Fruit fly (Drosophila melanogaster) whole organism: ENCODE measurements around the gene CG4198.
A peak's percentile ranks its signal among the peaks of the same experiment; 100 is the strongest.

Experiments used
- CG8478 ChIP-seq: fragments of >200 bp; optimal IDR thresholded peaks from 2 replicates; lab custom pipeline; 2018; ENCODE audit warnings: inconsistent platforms
- Dll ChIP-seq: fragments of >200 bp; optimal IDR thresholded peaks from 2 replicates; lab custom pipeline; 2017
- EcR ChIP-seq, 2 experiments: fragments of >200 bp; optimal IDR thresholded peaks; 2 replicates each; lab custom pipeline; 2017; ENCODE audit warnings: missing biosample characterization in 2 of 2, missing genetic modification characterization in 2 of 2, missing genetic modification reagents in 2 of 2
- pan ChIP-seq: fragments of >200 bp; optimal IDR thresholded peaks from 2 replicates; lab custom pipeline; 2017
- psq ChIP-seq: fragments of >200 bp; optimal IDR thresholded peaks from 2 replicates; lab custom pipeline; 2017
- usp ChIP-seq: fragments of >200 bp; optimal IDR thresholded peaks from 2 replicates; lab custom pipeline; 2017; ENCODE audit warnings: missing biosample characterization, missing genetic modification characterization, mixed read lengths

Gene CG4198

DNA sequence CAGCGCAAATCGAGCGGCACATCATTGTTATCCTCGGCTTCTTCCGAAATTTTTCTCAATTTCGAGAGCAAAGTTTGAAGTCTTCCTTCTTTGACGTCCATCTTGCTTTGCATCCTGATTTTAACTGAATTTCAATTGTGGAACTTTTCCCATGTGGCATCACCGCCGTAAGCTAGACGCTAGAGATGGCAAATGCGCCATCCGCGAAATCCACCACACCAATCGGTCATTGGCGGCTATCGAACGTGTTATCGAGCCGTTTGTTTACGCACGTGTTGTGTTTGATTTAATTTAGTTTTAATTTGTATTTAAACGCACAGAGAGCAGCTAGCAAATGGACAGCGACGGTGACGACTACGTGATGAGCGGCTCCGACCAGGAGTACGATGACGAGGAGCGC lies 4.1 kb downstream of the CG4198 start, which contains the start of the genes CG15930 and Sas10:
CG15930 (minus strand) TSS at position 126 of the 400 bp plus-strand sequence.
Sas10 (plus strand) TSS at position 240 of the 400 bp plus-strand sequence.
- no peak for TF ChIP-seq Dll (lab: Kevin White, UChicago)
- TF ChIP-seq usp (GFP tag; lab: Kevin White, UChicago), result no peak
- no peak for TF ChIP-seq psq (lab: Kevin White, UChicago)
- no peak for TF ChIP-seq CG8478 (lab: Kevin White, UChicago)
- no peak for TF ChIP-seq EcR (GFP tag; optimal IDR thresholded peaks at IDR 0.05; lab: Kevin White, UChicago)
- no peak for TF ChIP-seq pan (lab: Kevin White, UChicago)

DNA sequence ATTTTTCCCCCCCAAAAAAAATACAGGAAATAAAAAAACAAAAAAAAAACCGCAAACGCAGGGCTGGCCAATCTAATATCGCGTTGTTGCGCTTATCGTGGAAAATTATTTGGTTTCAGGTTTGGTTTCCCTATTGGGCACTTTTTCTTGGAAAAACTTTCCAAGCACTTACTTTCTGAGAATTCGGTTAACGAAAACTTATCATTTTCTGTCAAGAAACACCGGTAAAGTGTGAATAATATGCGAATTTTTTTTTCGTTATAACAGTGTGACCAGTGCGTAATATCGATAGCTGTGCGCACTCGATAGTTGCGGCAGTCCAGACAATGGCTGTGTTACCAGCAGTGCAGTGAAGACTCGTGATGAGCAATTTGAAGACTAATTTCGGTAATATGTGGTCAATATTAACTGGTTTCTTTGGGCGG lies 9.4 kb downstream of the CG4198 start, which contains the start of gene Rnp4F:
Rnp4F (minus strand) TSS at position 238 of the 425 bp plus-strand sequence.
- no peak for TF ChIP-seq EcR (GFP tag; optimal IDR thresholded peaks at IDR 0.05; lab: Kevin White, UChicago)
- no peak for TF ChIP-seq psq (lab: Kevin White, UChicago)
- TF ChIP-seq pan (lab: Kevin White, UChicago), result no peak
- no peak for TF ChIP-seq usp (GFP tag; lab: Kevin White, UChicago)
- TF ChIP-seq Dll (lab: Kevin White, UChicago), result no peak

DNA sequence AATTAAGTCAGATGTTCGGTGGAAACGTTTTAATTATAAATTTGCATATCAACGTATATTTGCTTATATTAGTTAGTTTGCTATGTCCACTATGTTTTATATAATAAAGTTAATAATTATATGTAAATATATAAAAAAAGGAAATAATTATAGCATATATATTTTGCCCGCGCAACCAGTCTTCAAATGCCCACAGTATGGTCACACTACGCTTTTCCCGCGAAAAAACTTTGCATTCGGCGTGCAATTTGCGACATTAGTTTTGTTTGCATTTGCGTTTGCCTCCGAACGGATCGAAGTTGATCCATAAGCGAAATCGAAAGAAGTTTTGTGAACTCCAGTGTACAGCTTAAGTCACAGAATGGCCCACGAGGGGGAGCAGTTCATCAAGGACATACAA lies 10.6 kb downstream of the CG4198 start, which contains the start of gene Mcm3:
Mcm3 (plus strand) TSS at position 220 of the 400 bp plus-strand sequence.
- TF ChIP-seq EcR (GFP tag; optimal IDR thresholded peaks at IDR 0.05; lab: Kevin White, UChicago), result no peak
- no peak for TF ChIP-seq CG8478 (lab: Kevin White, UChicago)
- no peak for TF ChIP-seq psq (lab: Kevin White, UChicago)
- TF ChIP-seq pan (lab: Kevin White, UChicago), result no peak
- TF ChIP-seq Dll (lab: Kevin White, UChicago), result no peak
- no peak for TF ChIP-seq usp (GFP tag; lab: Kevin White, UChicago)

dm6 chrX:5329266-5329898 lies 16.3 kb downstream of the CG4198 start, which contains the start of the genes CG3309 and XRCC1:
TSS of gene CG3309 (minus strand) at chrX:5329347.
TSS of gene XRCC1 (plus strand) at chrX:5329876.
- no peak for TF ChIP-seq Dll (lab: Kevin White, UChicago)
- no peak for TF ChIP-seq pan (lab: Kevin White, UChicago)
- no peak for TF ChIP-seq CG8478 (lab: Kevin White, UChicago)
- TF ChIP-seq psq (lab: Kevin White, UChicago), result no peak
- no peak for TF ChIP-seq EcR (GFP tag; optimal IDR thresholded peaks at IDR 0.05; lab: Kevin White, UChicago)
- no peak for TF ChIP-seq usp (GFP tag; lab: Kevin White, UChicago)

- TF ChIP-seq CG8478 (lab: Kevin White, UChicago) (no peak), usp (GFP tag; lab: Kevin White, UChicago) (no peak), pan (lab: Kevin White, UChicago) (no peak), psq (lab: Kevin White, UChicago) (no peak), Dll (lab: Kevin White, UChicago) (no peak), EcR (GFP tag; optimal IDR thresholded peaks at IDR 0.05; lab: Kevin White, UChicago) (no peak)
Observed at dm6 chrX:5332259-5332862, 19.3 kb downstream of the CG4198 start, which contains the start of gene CanB. TSS of gene CanB (plus strand) at chrX:5332499.

- TF ChIP-seq usp (GFP tag; lab: Kevin White, UChicago) (no peak), pan (lab: Kevin White, UChicago) (no peak), psq (lab: Kevin White, UChicago) (no peak), EcR (GFP tag; optimal IDR thresholded peaks at IDR 0.05; lab: Kevin White, UChicago) (no peak), Dll (lab: Kevin White, UChicago) (no peak), CG8478 (lab: Kevin White, UChicago) (no peak)
Observed at dm6 chrX:5336722-5337121, 23.7 kb downstream of the CG4198 start.

DNA sequence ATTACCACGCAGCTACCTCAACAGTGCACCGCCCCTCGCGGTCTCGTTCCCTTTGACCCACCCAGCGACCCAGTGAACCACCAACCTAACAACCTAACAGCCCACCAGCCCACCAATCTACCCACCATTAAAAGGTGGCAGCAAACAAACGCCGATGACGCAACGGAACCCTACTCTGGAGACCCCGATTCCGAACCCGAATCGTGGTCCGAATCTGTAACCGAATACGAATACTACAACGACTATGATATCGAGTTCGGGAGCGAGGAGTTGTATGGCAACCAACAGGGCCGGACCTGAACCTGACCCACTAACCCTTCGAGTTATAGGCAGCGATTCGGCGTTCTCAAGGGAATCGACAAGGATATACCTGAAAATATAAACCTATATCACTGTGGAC lies 24.3 kb downstream of the CG4198 start:
- TF ChIP-seq EcR (GFP tag; optimal IDR thresholded peaks at IDR 0.05; lab: Kevin White, UChicago), result no peak
- TF ChIP-seq Dll (lab: Kevin White, UChicago), result no peak
- no peak for TF ChIP-seq pan (lab: Kevin White, UChicago)
- TF ChIP-seq psq (lab: Kevin White, UChicago), result no peak

- TF ChIP-seq usp (GFP tag; lab: Kevin White, UChicago) (no peak), psq (lab: Kevin White, UChicago) (no peak), Dll (lab: Kevin White, UChicago) (no peak), pan (lab: Kevin White, UChicago) (no peak), EcR (GFP tag; optimal IDR thresholded peaks at IDR 0.05; lab: Kevin White, UChicago) (no peak), CG8478 (lab: Kevin White, UChicago) (no peak)
Observed at dm6 chrX:5338435-5338834, 25.4 kb downstream of the CG4198 start.

- TF ChIP-seq Dll (lab: Kevin White, UChicago), result peak; percentile 12
- TF ChIP-seq CG8478 (lab: Kevin White, UChicago), result no peak
Observed at dm6 chrX:5339970-5340369, 26.9 kb downstream of the CG4198 start, which contains the start of gene SK. TSS of gene SK (plus strand) at chrX:5340236.

dm6 chrX:5349899-5350575 lies 37.0 kb downstream of the CG4198 start:
- TF ChIP-seq usp (GFP tag; lab: Kevin White, UChicago), result no peak
- no peak for TF ChIP-seq pan (lab: Kevin White, UChicago)
- no peak for TF ChIP-seq Dll (lab: Kevin White, UChicago)
- no peak for TF ChIP-seq CG8478 (lab: Kevin White, UChicago)
- no peak for TF ChIP-seq psq (lab: Kevin White, UChicago)
- TF ChIP-seq EcR (GFP tag; optimal IDR thresholded peaks at IDR 0.05; lab: Kevin White, UChicago), result no peak

dm6 chrX:5357035-5357434 lies 44.0 kb downstream of the CG4198 start:
- no peak for TF ChIP-seq CG8478 (lab: Kevin White, UChicago)
- no peak for TF ChIP-seq pan (lab: Kevin White, UChicago)
- TF ChIP-seq Dll (lab: Kevin White, UChicago), result no peak
- no peak for TF ChIP-seq psq (lab: Kevin White, UChicago)
- TF ChIP-seq EcR (GFP tag; optimal IDR thresholded peaks at IDR 0.05; lab: Kevin White, UChicago), result no peak
- TF ChIP-seq usp (GFP tag; lab: Kevin White, UChicago), result no peak
